Worm (Caenorhabditis elegans) whole organism, L4 larva: ENCODE data around the gene sssh-1.

ENCODE experiments used
- T26A8.4 ChIP-seq: fragments of 200-800 bp; sonication (Bioruptor generic); IDR thresholded peaks from 2 replicates; pipeline ENCODE4 v1.3.6; 2022; ENCODE audit warnings: missing genetic modification characterization, missing compliant biosample characterization
- ZK546.5 ChIP-seq, 2 experiments: sonication (generic microtip); optimal IDR thresholded peaks; 2 replicates each; lab custom pipeline; 2017; ENCODE audit warnings: missing biosample characterization in 2 of 2, missing genetic modification characterization in 2 of 2
- aly-2 ChIP-seq: sonication (generic microtip); optimal IDR thresholded peaks from 2 replicates; lab custom pipeline; 2018; ENCODE audit warnings: missing biosample characterization, missing genetic modification characterization
- mdt-29 ChIP-seq: fragments of 200-800 bp; sonication (Bioruptor generic); IDR thresholded peaks from 2 replicates; pipeline ENCODE4 v1.3.6; 2022; ENCODE audit warnings: missing genetic modification reagents, missing genetic modification characterization, missing compliant biosample characterization
- nhr-25 ChIP-seq: sonication (generic microtip); optimal IDR thresholded peaks from 2 replicates; lab custom pipeline; 2017; ENCODE audit warnings: missing genetic modification characterization, mild to moderate bottlenecking, missing compliant biosample characterization, antibody characterized with exemption, moderate library complexity, borderline replicate concordance; ENCODE audit not compliant: insufficient read depth
- nhr-6 ChIP-seq: fragments of 150-350 bp; optimal IDR thresholded peaks from 2 replicates; lab custom pipeline; 2014; ENCODE audit warnings: missing biosample characterization, missing genetic modification characterization
- pha-4 ChIP-seq, 2 experiments: fragments of 150-350 bp in 1 of 2; fragments of 200-800 bp in 1 of 2; sonication (Bioruptor generic) in 1 of 2; IDR thresholded peaks in 1 of 2; optimal IDR thresholded peaks in 1 of 2; 2 replicates each; pipeline versions ENCODE4 v1.3.6 to Lab custom; 2014 to 2022; ENCODE audit warnings: missing genetic modification characterization in 2 of 2, missing genetic modification reagents in 2 of 2, missing biosample characterization in 1 of 2, missing compliant biosample characterization in 1 of 2
- saeg-2 ChIP-seq: fragments of 200-800 bp; sonication (Bioruptor generic); IDR thresholded peaks from 2 replicates; pipeline ENCODE4 v1.3.6; 2022; ENCODE audit warnings: missing genetic modification reagents, missing genetic modification characterization, missing compliant biosample characterization
- skn-1 ChIP-seq: fragments of 150-350 bp; optimal IDR thresholded peaks from 2 replicates; lab custom pipeline; 2014; ENCODE audit warnings: missing biosample characterization, missing genetic modification characterization

DNA sequence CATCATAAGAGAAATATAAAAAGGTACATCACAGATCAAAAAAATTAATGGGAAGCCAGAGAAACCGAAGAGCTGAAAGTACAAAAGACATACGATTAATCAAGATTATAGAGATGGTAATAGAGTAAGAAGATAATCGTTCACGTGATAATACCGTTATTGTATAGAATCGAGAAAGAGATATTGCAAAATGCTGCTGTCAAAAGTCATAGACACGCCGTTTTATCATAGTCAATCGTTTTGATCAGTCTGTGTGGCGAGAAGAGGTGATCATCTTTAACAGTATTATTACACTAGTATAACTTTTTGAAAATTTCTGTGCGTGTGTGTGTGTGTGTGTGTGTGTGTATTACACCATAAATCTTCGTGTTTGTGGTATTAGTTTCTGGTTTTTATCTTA is 18.6 kb downstream of the sssh-1 start:
- TF ChIP-seq nhr-6 (tag; lab: Kevin White, UChicago), result no peak
- no peak for TF ChIP-seq aly-2 (tag; lab: Kevin White, UChicago)
- no peak for TF ChIP-seq mdt-29 (GFP tag; lab: Robert Waterston, UW)
- TF ChIP-seq saeg-2 (GFP tag; lab: Robert Waterston, UW), result no peak
- no peak for TF ChIP-seq skn-1 (tag; lab: Kevin White, UChicago)
- TF ChIP-seq nhr-25, result no peak
- no peak for TF ChIP-seq ZK546.5 (tag; optimal IDR thresholded peaks at IDR 0.05; lab: Kevin White, UChicago)
- TF ChIP-seq pha-4 (GFP tag; IDR thresholded peaks at IDR 0.05; lab: Robert Waterston, UW), result no peak
- no peak for TF ChIP-seq pha-4 (tag; optimal IDR thresholded peaks at IDR 0.05; lab: Kevin White, UChicago)
- TF ChIP-seq T26A8.4 (GFP tag; lab: Robert Waterston, UW), result no peak
